Worm (Caenorhabditis elegans): ENCODE data around the gene T21D9.2.

The T21D9.2 gene

ce11 chrX:2118162-2118561, 21.5 kb upstream of the T21D9.2 start, which contains the start of gene swip-10 (continued):
- TF ChIP-seq ctbp-1 (GFP tag; IDR thresholded peaks at IDR 0.05): no peak
- no peak for TF ChIP-seq rbr-2 (tag; optimal IDR thresholded peaks at IDR 0.05)
- TF ChIP-seq skn-1 (tag; optimal IDR thresholded peaks at IDR 0.05): no peak
- TF ChIP-seq ZK546.5 (tag; optimal IDR thresholded peaks at IDR 0.05): no peak
- no peak for TF ChIP-seq nhr-10 (tag; optimal IDR thresholded peaks at IDR 0.05)

ce11 chrX:2116304-2116867, 19.7 kb upstream of the T21D9.2 start:
- TF ChIP-seq ZK546.5 (tag; optimal IDR thresholded peaks at IDR 0.05) (no peak), mxl-3 (GFP tag; optimal IDR thresholded peaks at IDR 0.05) (peak; percentile 34), nhr-111 (GFP tag; optimal IDR thresholded peaks at IDR 0.05) (no peak), hlh-11 (tag; optimal IDR thresholded peaks at IDR 0.05) (peak; percentile 68), mdl-1 (tag; optimal IDR thresholded peaks at IDR 0.05) (peak; percentile 8 to 74), nhr-48 (tag; optimal IDR thresholded peaks at IDR 0.05) (peak; percentile 61), ceh-20 (GFP tag; IDR thresholded peaks at IDR 0.05) (no peak), T26A8.4 (GFP tag; IDR thresholded peaks at IDR 0.05) (0 out of 2 replicates have a peak, but pooled peaks have one; percentile 35), fkh-10 (GFP tag; optimal IDR thresholded peaks at IDR 0.05) (no peak), dmd-9 (GFP tag; IDR thresholded peaks at IDR 0.05) (no peak), spr-1 (tag; optimal IDR thresholded peaks at IDR 0.05) (peak; percentile 22), ceh-62 (tag; optimal IDR thresholded peaks at IDR 0.05) (no peak), hlh-30 (tag; optimal IDR thresholded peaks at IDR 0.05; ENCODE audit: insufficient read depth) (peak; percentile 63), tag-97 (GFP tag; IDR thresholded peaks at IDR 0.05) (no peak), ceh-32 (tag; optimal IDR thresholded peaks at IDR 0.05; ENCODE audit: poor library complexity) (no peak), nhr-10 (tag; optimal IDR thresholded peaks at IDR 0.05) (no peak), spr-3 (GFP tag; optimal IDR thresholded peaks at IDR 0.05) (no peak), egl-43 (GFP tag; IDR thresholded peaks at IDR 0.05) (no peak), egl-27 (tag; optimal IDR thresholded peaks at IDR 0.05) (no peak), sdz-12 (GFP tag; optimal IDR thresholded peaks at IDR 0.05) (no peak), nhr-28 (tag; optimal IDR thresholded peaks at IDR 0.05) (peak; percentile 17), dmd-8 (GFP tag; IDR thresholded peaks at IDR 0.05) (no peak), nhr-25 (tag; optimal IDR thresholded peaks at IDR 0.05; ENCODE audit: borderline replicate concordance, insufficient read depth) (no peak), duxl-1 (tag; optimal IDR thresholded peaks at IDR 0.05; ENCODE audit: poor library complexity) (no peak), aha-1 (tag) (peak; percentile 82)

- TF ChIP-seq arid-1 (GFP tag; conservative IDR thresholded peaks at IDR 0.05) (no peak), aha-1 (tag) (peak; percentile 83)
Measured at ce11 chrX:2114171-2114570, 17.5 kb upstream of the T21D9.2 start.

ce11 chrX:2113004-2113403, 16.3 kb upstream of the T21D9.2 start, which contains the start of gene bus-5:
bus-5 (minus strand) TSS chrX:2113104.
- no peak for TF ChIP-seq Y105C5A.15 (GFP tag; IDR thresholded peaks at IDR 0.05)
- peak in 1 of 2 experiments; percentile 50 for TF ChIP-seq unc-62 (GFP tag; optimal IDR thresholded peaks at IDR 0.05 in 1 of 2)
- TF ChIP-seq unc-62 (tag; optimal IDR thresholded peaks at IDR 0.05): no peak

- TF ChIP-seq T26A8.4 (GFP tag; IDR thresholded peaks at IDR 0.05) (peak; percentile 73; the same call in 1 of the 2 replicates), lin-38 (GFP tag; IDR thresholded peaks at IDR 0.05) (no peak), aha-1 (tag) (peak; percentile 47), unc-62 (GFP tag; optimal IDR thresholded peaks at IDR 0.05 in 1 of 2) (peak in 1 of 2 experiments; percentile 96), unc-62 (tag; optimal IDR thresholded peaks at IDR 0.05) (no peak), mdl-1 (tag; optimal IDR thresholded peaks at IDR 0.05) (no peak), nhr-41 (GFP tag; IDR thresholded peaks at IDR 0.05) (no peak)
Measured at ce11 chrX:2110603-2111327, 14.1 kb upstream of the T21D9.2 start.

Measured in whole organism, L4 larva.